Worm (Caenorhabditis elegans): ENCODE data around the gene pde-4.
A peak's percentile ranks its signal among the peaks of the same experiment; 100 is the strongest.

pde-4 gene

ce11 chrII:7630052-7630451, 21.0 kb downstream of the pde-4 start:
- no peak for TF ChIP-seq hlh-15 (tag; optimal IDR thresholded peaks at IDR 0.05)
- TF ChIP-seq ceh-31 (tag; optimal IDR thresholded peaks at IDR 0.05) = no peak
- no peak for TF ChIP-seq T23F11.4 (GFP tag; optimal IDR thresholded peaks at IDR 0.05)
- no peak for TF ChIP-seq ceh-22 (tag; optimal IDR thresholded peaks at IDR 0.05)
- no peak for TF ChIP-seq ceh-24 (tag; optimal IDR thresholded peaks at IDR 0.05)

ce11 chrII:7628640-7629039, 22.4 kb downstream of the pde-4 start:
- TF ChIP-seq ceh-45 (GFP tag; IDR thresholded peaks at IDR 0.05) (no peak), pha-4 (tag; optimal IDR thresholded peaks at IDR 0.05) (no peak), madf-2 (tag; optimal IDR thresholded peaks at IDR 0.05) (no peak), C08G9.2 (tag; optimal IDR thresholded peaks at IDR 0.05) (no peak), ceh-18 (tag; optimal IDR thresholded peaks at IDR 0.05) (no peak), ceh-24 (tag; optimal IDR thresholded peaks at IDR 0.05) (no peak), T23F11.4 (GFP tag; optimal IDR thresholded peaks at IDR 0.05) (no peak), unc-3 (GFP tag; conservative IDR thresholded peaks at IDR 0.05) (no peak), unc-3 (tag; optimal IDR thresholded peaks at IDR 0.05) (no peak), syd-9 (tag; optimal IDR thresholded peaks at IDR 0.05) (no peak), pax-1 (tag; optimal IDR thresholded peaks at IDR 0.05) (no peak), lin-11 (tag; optimal IDR thresholded peaks at IDR 0.05) (no peak), tbx-2 (tag; optimal IDR thresholded peaks at IDR 0.05) (no peak), K09A11.1 (tag; optimal IDR thresholded peaks at IDR 0.05; ENCODE audit: insufficient read depth) (no peak), hlh-13 (GFP tag; optimal IDR thresholded peaks at IDR 0.05) (no peak), K02D7.2 (tag; optimal IDR thresholded peaks at IDR 0.05) (no peak), pag-3 (tag; optimal IDR thresholded peaks at IDR 0.05; ENCODE audit: borderline replicate concordance) (no peak), Y22D7AL.16 (tag; optimal IDR thresholded peaks at IDR 0.05) (no peak), ceh-48 (tag; optimal IDR thresholded peaks at IDR 0.05) (no peak), sox-4 (tag; optimal IDR thresholded peaks at IDR 0.05) (no peak)

- TF ChIP-seq unc-42 (tag; optimal IDR thresholded peaks at IDR 0.05) = peak; percentile 79
- no peak for TF ChIP-seq hlh-15 (tag; optimal IDR thresholded peaks at IDR 0.05)
- peak; percentile 28 for TF ChIP-seq nfya-1 (tag; optimal IDR thresholded peaks at IDR 0.05)
- TF ChIP-seq ceh-31 (tag; optimal IDR thresholded peaks at IDR 0.05) = peak; percentile 36
- TF ChIP-seq madf-2 (tag; optimal IDR thresholded peaks at IDR 0.05) = no peak
- TF ChIP-seq ceh-6 (GFP tag; optimal IDR thresholded peaks at IDR 0.05) = no peak
Measured at ce11 chrII:7624995-7625394, 26.1 kb downstream of the pde-4 start.

- peak; percentile 15 for TF ChIP-seq ceh-31 (tag; optimal IDR thresholded peaks at IDR 0.05)
- TF ChIP-seq ceh-48 (tag; optimal IDR thresholded peaks at IDR 0.05) = peak; percentile 30
- TF ChIP-seq ceh-34 (tag; optimal IDR thresholded peaks at IDR 0.05) = no peak
- peak; percentile 14 for TF ChIP-seq hlh-8 (tag; optimal IDR thresholded peaks at IDR 0.05)
Measured at ce11 chrII:7624272-7624671, 26.8 kb downstream of the pde-4 start.

ce11 chrII:7623466-7623865, 27.6 kb downstream of the pde-4 start:
- TF ChIP-seq ceh-34 (tag; optimal IDR thresholded peaks at IDR 0.05) (peak; percentile 45), zip-5 (tag; optimal IDR thresholded peaks at IDR 0.05) (no peak), odd-2 (tag; optimal IDR thresholded peaks at IDR 0.05) (no peak), elt-4 (tag; optimal IDR thresholded peaks at IDR 0.05) (no peak), nhr-11 (tag; optimal IDR thresholded peaks at IDR 0.05) (no peak), nfya-1 (tag; optimal IDR thresholded peaks at IDR 0.05) (no peak), rnt-1 (tag; optimal IDR thresholded peaks at IDR 0.05) (no peak), sdc-2 (tag; optimal IDR thresholded peaks at IDR 0.05) (no peak), elt-2 (tag; optimal IDR thresholded peaks at IDR 0.05) (peak; percentile 14), ceh-48 (tag; optimal IDR thresholded peaks at IDR 0.05) (no peak), ceh-18 (tag; optimal IDR thresholded peaks at IDR 0.05) (no peak), ceh-6 (GFP tag; optimal IDR thresholded peaks at IDR 0.05) (no peak), unc-55 (GFP tag; optimal IDR thresholded peaks at IDR 0.05) (peak; percentile 54), hlh-15 (tag; optimal IDR thresholded peaks at IDR 0.05) (no peak), ttx-3 (tag; optimal IDR thresholded peaks at IDR 0.05) (no peak), ceh-2 (tag; optimal IDR thresholded peaks at IDR 0.05) (no peak), syd-9 (tag; optimal IDR thresholded peaks at IDR 0.05) (no peak), tbx-7 (tag; optimal IDR thresholded peaks at IDR 0.05) (no peak), ahr-1 (tag; optimal IDR thresholded peaks at IDR 0.05) (no peak), madf-2 (tag; optimal IDR thresholded peaks at IDR 0.05) (no peak), ceh-22 (tag; optimal IDR thresholded peaks at IDR 0.05) (no peak), pha-2 (tag; optimal IDR thresholded peaks at IDR 0.05) (peak; percentile 10), ref-2 (tag; optimal IDR thresholded peaks at IDR 0.05) (no peak)

Data from whole organism, late embryonic.